Worm (Caenorhabditis elegans) whole organism, L4 larva: Measurements from ENCODE around the gene B0212.3.

Source experiments
- D1046.2 ChIP-seq: fragments of 200-800 bp; sonication (Bioruptor generic); IDR thresholded peaks from 2 replicates; pipeline ENCODE4 v1.3.6; 2022; ENCODE audit warnings: missing genetic modification characterization, missing compliant biosample characterization
- F44E2.7 ChIP-seq: fragments of 200-800 bp; sonication (Bioruptor generic); IDR thresholded peaks from 2 replicates; pipeline ENCODE4 v2.1.2; 2022; ENCODE audit warnings: missing genetic modification characterization, missing compliant biosample characterization
- Y5F2A.4 ChIP-seq: fragments of 200-800 bp; sonication (Bioruptor generic); optimal IDR thresholded peaks from 2 replicates; lab custom pipeline; 2018; ENCODE audit warnings: mild to moderate bottlenecking, missing genetic modification characterization, missing compliant biosample characterization
- ZK337.2 ChIP-seq: fragments of 200-800 bp; sonication (Bioruptor generic); IDR thresholded peaks from 2 replicates; pipeline ENCODE4 v1.3.6; 2022; ENCODE audit warnings: missing genetic modification reagents, missing genetic modification characterization, missing compliant biosample characterization
- aha-1 ChIP-seq: fragments of 150-350 bp; peaks from one replicate; lab custom pipeline; 2014; ENCODE audit warnings: missing biosample characterization, missing genetic modification characterization
- ama-1 ChIP-seq: fragments of 150-350 bp; optimal IDR thresholded peaks from 2 replicates; lab custom pipeline; 2014; ENCODE audit warnings: inconsistent platforms, mixed read lengths
- arid-1 ChIP-seq: fragments of 200-800 bp; sonication (Bioruptor generic); conservative IDR thresholded peaks from 2 replicates; pipeline ENCODE4 v1.3.6; 2022; ENCODE audit warnings: missing genetic modification reagents, missing genetic modification characterization, missing compliant biosample characterization
- ceh-28 ChIP-seq: fragments of 150-350 bp; optimal IDR thresholded peaks from 2 replicates; lab custom pipeline; 2014; ENCODE audit warnings: missing biosample characterization, missing genetic modification reagents, missing genetic modification characterization
- ceh-44 ChIP-seq: fragments of 200-800 bp; sonication (Bioruptor generic); IDR thresholded peaks from 2 replicates; pipeline ENCODE4 v1.3.6; 2022; ENCODE audit warnings: missing genetic modification reagents, missing genetic modification characterization, missing compliant biosample characterization
- ceh-82 ChIP-seq: sonication (generic microtip); optimal IDR thresholded peaks from 2 replicates; lab custom pipeline; 2017; ENCODE audit warnings: missing biosample characterization, missing genetic modification characterization
- ctbp-1 ChIP-seq: fragments of 200-800 bp; sonication (Bioruptor generic); IDR thresholded peaks from 2 replicates; pipeline ENCODE4 v1.3.6; 2022; ENCODE audit warnings: missing genetic modification reagents, missing genetic modification characterization, missing compliant biosample characterization
- daf-16 ChIP-seq, 3 experiments: sonication (generic microtip); optimal IDR thresholded peaks; 2 replicates each; lab custom pipeline; 2016 to 2017; ENCODE audit warnings: missing genetic modification characterization in 3 of 3, missing genetic modification reagents in 3 of 3, mild to moderate bottlenecking in 2 of 3, missing compliant biosample characterization in 2 of 3, missing biosample characterization in 1 of 3, moderate library complexity in 1 of 3
- dmd-8 ChIP-seq: fragments of 200-800 bp; sonication (Bioruptor generic); IDR thresholded peaks from 2 replicates; pipeline ENCODE4 v1.3.6; 2022; ENCODE audit warnings: missing genetic modification characterization, missing compliant biosample characterization
- hlh-11 ChIP-seq: fragments of 200-800 bp; sonication (Bioruptor generic); optimal IDR thresholded peaks from 2 replicates; lab custom pipeline; 2018; ENCODE audit warnings: mild to moderate bottlenecking, missing genetic modification characterization, missing compliant biosample characterization
- hlh-30 ChIP-seq: sonication (generic microtip); optimal IDR thresholded peaks from 2 replicates; lab custom pipeline; 2017; ENCODE audit warnings: antibody characterized with exemption, mild to moderate bottlenecking, missing genetic modification characterization, missing compliant biosample characterization; ENCODE audit not compliant: insufficient read depth
- lim-7 ChIP-seq: fragments of 200-800 bp; sonication (Bioruptor generic); IDR thresholded peaks from 2 replicates; pipeline ENCODE4 v1.3.6; 2022; ENCODE audit warnings: missing genetic modification characterization, missing compliant biosample characterization
- lin-1 ChIP-seq: fragments of 200-800 bp; sonication (Bioruptor generic); IDR thresholded peaks from 2 replicates; pipeline ENCODE4 v1.3.6; 2022; ENCODE audit warnings: missing genetic modification reagents, missing genetic modification characterization, missing compliant biosample characterization
- lin-29 ChIP-seq: fragments of 200-800 bp; sonication (Bioruptor generic); IDR thresholded peaks from 2 replicates; pipeline ENCODE4 v1.3.6; 2022; ENCODE audit warnings: missing genetic modification reagents, missing genetic modification characterization, missing compliant biosample characterization
- lin-39 ChIP-seq: fragments of 150-350 bp; optimal IDR thresholded peaks from 2 replicates; lab custom pipeline; 2014; ENCODE audit warnings: missing biosample characterization, missing genetic modification reagents, missing genetic modification characterization
- lir-3 ChIP-seq: sonication (generic microtip); optimal IDR thresholded peaks from 2 replicates; lab custom pipeline; 2016; ENCODE audit warnings: mild to moderate bottlenecking, missing genetic modification characterization, missing compliant biosample characterization
- lsy-2 ChIP-seq, 2 experiments: fragments of 150-350 bp in 1 of 2; sonication (generic microtip) in 1 of 2; optimal IDR thresholded peaks; 2 replicates each; lab custom pipeline; 2014 to 2017; ENCODE audit warnings: missing biosample characterization in 2 of 2, missing genetic modification characterization in 2 of 2
- mdl-1 ChIP-seq, 2 experiments: fragments of 150-350 bp in 1 of 2; sonication (generic microtip) in 1 of 2; optimal IDR thresholded peaks; 2 replicates each; lab custom pipeline; 2014 to 2017; ENCODE audit warnings: missing biosample characterization in 2 of 2, missing genetic modification characterization in 2 of 2
- mdt-29 ChIP-seq: fragments of 200-800 bp; sonication (Bioruptor generic); IDR thresholded peaks from 2 replicates; pipeline ENCODE4 v1.3.6; 2022; ENCODE audit warnings: missing genetic modification reagents, missing genetic modification characterization, missing compliant biosample characterization
- mep-1 ChIP-seq: fragments of 150-350 bp; sonication (generic microtip); optimal IDR thresholded peaks from 3 replicates; lab custom pipeline; 2014; ENCODE audit warnings: missing biosample characterization, missing genetic modification characterization
- mes-2 ChIP-seq: sonication (generic microtip); optimal IDR thresholded peaks from 2 replicates; lab custom pipeline; 2016; ENCODE audit warnings: missing genotype, mild to moderate bottlenecking, missing genetic modification characterization, missing compliant biosample characterization; ENCODE audit not compliant: poor library complexity, severe bottlenecking
- mxl-2 ChIP-seq: fragments of 200-800 bp; sonication (Bioruptor generic); conservative IDR thresholded peaks from 2 replicates; pipeline ENCODE4 v1.3.6; 2022; ENCODE audit warnings: missing genetic modification reagents, missing genetic modification characterization, missing compliant biosample characterization
- mxl-3 ChIP-seq: fragments of 200-800 bp; sonication (Bioruptor generic); optimal IDR thresholded peaks from 2 replicates; lab custom pipeline; 2018; ENCODE audit warnings: mild to moderate bottlenecking, missing genetic modification characterization, missing compliant biosample characterization
- nhr-10 ChIP-seq: fragments of 150-350 bp; optimal IDR thresholded peaks from 2 replicates; lab custom pipeline; 2014; ENCODE audit warnings: missing biosample characterization, missing genetic modification characterization
- nhr-11 ChIP-seq: fragments of 150-350 bp; optimal IDR thresholded peaks from 2 replicates; lab custom pipeline; 2014; ENCODE audit warnings: missing biosample characterization, missing genetic modification characterization
- nhr-25 ChIP-seq: sonication (generic microtip); optimal IDR thresholded peaks from 2 replicates; lab custom pipeline; 2017; ENCODE audit warnings: missing genetic modification characterization, mild to moderate bottlenecking, missing compliant biosample characterization, antibody characterized with exemption, moderate library complexity, borderline replicate concordance; ENCODE audit not compliant: insufficient read depth
- nhr-41 ChIP-seq: fragments of 200-800 bp; sonication (Bioruptor generic); IDR thresholded peaks from 2 replicates; pipeline ENCODE4 v1.3.6; 2022; ENCODE audit warnings: missing genetic modification reagents, missing genetic modification characterization, missing compliant biosample characterization
- pha-4 ChIP-seq, 2 experiments: fragments of 150-350 bp in 1 of 2; fragments of 200-800 bp in 1 of 2; sonication (Bioruptor generic) in 1 of 2; IDR thresholded peaks in 1 of 2; optimal IDR thresholded peaks in 1 of 2; 2 replicates each; pipeline versions ENCODE4 v1.3.6 to Lab custom; 2014 to 2022; ENCODE audit warnings: missing genetic modification characterization in 2 of 2, missing genetic modification reagents in 2 of 2, missing biosample characterization in 1 of 2, missing compliant biosample characterization in 1 of 2
- php-3 ChIP-seq: fragments of 200-800 bp; sonication (Bioruptor generic); IDR thresholded peaks from 2 replicates; pipeline ENCODE4 v1.3.6; 2022; ENCODE audit warnings: missing genetic modification reagents, missing genetic modification characterization, missing compliant biosample characterization
- rbr-2 ChIP-seq: sonication (generic microtip); optimal IDR thresholded peaks from 2 replicates; lab custom pipeline; 2016; ENCODE audit warnings: missing genotype, missing genetic modification characterization, missing compliant biosample characterization
- saeg-2 ChIP-seq: fragments of 200-800 bp; sonication (Bioruptor generic); IDR thresholded peaks from 2 replicates; pipeline ENCODE4 v1.3.6; 2022; ENCODE audit warnings: missing genetic modification reagents, missing genetic modification characterization, missing compliant biosample characterization
- sdz-12 ChIP-seq: fragments of 200-800 bp; sonication (Bioruptor generic); optimal IDR thresholded peaks from 2 replicates; lab custom pipeline; 2018; ENCODE audit warnings: mild to moderate bottlenecking, missing genetic modification characterization, missing compliant biosample characterization
- skn-1 ChIP-seq: fragments of 150-350 bp; optimal IDR thresholded peaks from 2 replicates; lab custom pipeline; 2014; ENCODE audit warnings: missing biosample characterization, missing genetic modification characterization
- unc-130 ChIP-seq: sonication (generic microtip); optimal IDR thresholded peaks from 2 replicates; lab custom pipeline; 2016; ENCODE audit warnings: missing genetic modification reagents, missing genetic modification characterization, missing compliant biosample characterization
- unc-39 ChIP-seq: sonication (generic microtip); optimal IDR thresholded peaks from 2 replicates; lab custom pipeline; 2017; ENCODE audit warnings: missing biosample characterization, missing genetic modification characterization
- unc-62 ChIP-seq, 3 experiments: fragments of 150-350 bp in 1 of 3; sonication (generic microtip); optimal IDR thresholded peaks in 2 of 3; peaks in 1 of 3; 1 replicate in 1 of 3; 2 replicates in 2 of 3; lab custom pipeline; 2014 to 2017; ENCODE audit warnings: missing biosample characterization in 3 of 3, missing genetic modification characterization in 3 of 3, missing genetic modification reagents in 3 of 3, missing genotype in 1 of 3
- vab-7 ChIP-seq: fragments of 200-800 bp; sonication (Bioruptor generic); IDR thresholded peaks from 2 replicates; pipeline ENCODE4 v1.3.6; 2022; ENCODE audit warnings: missing genetic modification reagents, missing genetic modification characterization, missing compliant biosample characterization
- zag-1 ChIP-seq: fragments of 150-350 bp; optimal IDR thresholded peaks from 2 replicates; lab custom pipeline; 2014; ENCODE audit warnings: missing biosample characterization, missing genetic modification characterization
- zfp-3 ChIP-seq: fragments of 200-800 bp; sonication (Bioruptor generic); conservative IDR thresholded peaks from 2 replicates; pipeline ENCODE4 v1.3.6; 2022; ENCODE audit warnings: missing genetic modification reagents, missing genetic modification characterization, missing compliant biosample characterization
- zip-11 ChIP-seq: fragments of 200-800 bp; sonication (Bioruptor generic); IDR thresholded peaks from 2 replicates; pipeline ENCODE4 v1.3.6; 2022; ENCODE audit warnings: missing genetic modification characterization, missing compliant biosample characterization
- zip-2 ChIP-seq: fragments of 150-350 bp; optimal IDR thresholded peaks from 2 replicates; lab custom pipeline; 2014; ENCODE audit warnings: missing biosample characterization, missing genetic modification characterization
- ztf-11 ChIP-seq: fragments of 150-350 bp; optimal IDR thresholded peaks from 2 replicates; lab custom pipeline; 2014; ENCODE audit warnings: missing biosample characterization, missing genetic modification characterization
- ztf-7 ChIP-seq: fragments of 150-350 bp; optimal IDR thresholded peaks from 2 replicates; lab custom pipeline; 2014; ENCODE audit warnings: missing biosample characterization, missing genetic modification characterization

Gene B0212.3

DNA sequence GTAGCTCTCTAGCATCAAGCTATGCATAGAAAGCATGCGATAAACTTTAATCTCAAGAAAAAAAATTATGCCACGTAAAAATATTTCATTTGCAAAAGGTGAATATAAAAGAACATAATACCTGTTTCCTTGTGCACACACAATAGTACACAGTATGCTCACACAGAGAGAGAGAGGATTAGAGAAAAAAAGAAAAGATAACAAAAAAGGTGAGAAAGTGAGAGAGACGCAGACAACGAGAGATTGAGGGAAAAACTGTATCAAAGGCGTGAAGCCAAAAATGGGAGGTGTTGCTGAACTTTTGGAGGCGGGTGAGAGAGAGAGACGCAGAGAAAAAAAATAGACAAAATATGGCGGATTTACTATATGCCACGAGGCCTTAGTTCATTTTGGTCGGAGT is 8.3 kb downstream of the B0212.3 start (continued):
- no peak for TF ChIP-seq lin-29 (GFP tag; lab: Robert Waterston, UW)
- TF ChIP-seq lir-3 = no peak
- no peak for TF ChIP-seq php-3
- no peak for TF ChIP-seq mdl-1 (tag; optimal IDR thresholded peaks at IDR 0.05; lab: Kevin White, UChicago)
- no peak for TF ChIP-seq zip-11 (GFP tag; lab: Robert Waterston, UW)
- TF ChIP-seq F44E2.7 (GFP tag; lab: Robert Waterston, UW) = no peak
- TF ChIP-seq mxl-3 = no peak
- TF ChIP-seq hlh-30 = peak; percentile 26
- TF ChIP-seq mxl-2 (GFP tag; lab: Robert Waterston, UW) = no peak
- TF ChIP-seq D1046.2 (GFP tag; lab: Robert Waterston, UW) = no peak
- TF ChIP-seq, all 104 proteins: peak for 17

ce11 chrIV:3551777-3552462 is 11.9 kb downstream of the B0212.3 start:
- TF ChIP-seq mdl-1 (tag; optimal IDR thresholded peaks at IDR 0.05; lab: Kevin White, UChicago) = peak in 1 of 2 experiments; percentile 11
- no peak for TF ChIP-seq ztf-11 (tag; lab: Kevin White, UChicago)
- peak in 1 of 2 experiments; percentile 87 for TF ChIP-seq unc-62 (GFP tag; optimal IDR thresholded peaks at IDR 0.05 in 1 of 2; lab: Kevin White, UChicago)
- no peak for TF ChIP-seq unc-62 (tag; optimal IDR thresholded peaks at IDR 0.05; lab: Kevin White, UChicago)
- TF ChIP-seq zip-2 (tag; lab: Kevin White, UChicago) = peak; percentile 24
- TF ChIP-seq ctbp-1 (GFP tag; lab: Robert Waterston, UW) = peak; percentile 86
- no peak for TF ChIP-seq ZK337.2 (GFP tag; lab: Robert Waterston, UW)
- peak; percentile 90 for TF ChIP-seq lim-7 (GFP tag; lab: Robert Waterston, UW)
- 0 out of 2 replicates have a peak, but pooled peaks have one; percentile 48 for TF ChIP-seq zfp-3
- peak; percentile 13 for TF ChIP-seq mxl-3
- peak; percentile 83 for TF ChIP-seq mes-2
- peak; percentile 89 for TF ChIP-seq pha-4 (GFP tag; IDR thresholded peaks at IDR 0.05; lab: Robert Waterston, UW)
- TF ChIP-seq pha-4 (tag; optimal IDR thresholded peaks at IDR 0.05; lab: Kevin White, UChicago) = no peak
- peak; percentile 26 for TF ChIP-seq unc-130 (GFP tag; lab: Kevin White, UChicago)
- TF ChIP-seq nhr-11 (tag; lab: Kevin White, UChicago) = no peak
- no peak for TF ChIP-seq unc-39 (tag; lab: Kevin White, UChicago)
- TF ChIP-seq Y5F2A.4 (GFP tag; lab: Kevin White, UChicago) = peak; percentile 30
- TF ChIP-seq ceh-44 = peak; percentile 73; the same call in 1 of the 2 replicates
- TF ChIP-seq aha-1 = peak; percentile 70
- TF ChIP-seq rbr-2 (tag; lab: Kevin White, UChicago) = peak; percentile 76
- peak; percentile 70; the same call in 1 of the 2 replicates for TF ChIP-seq nhr-41
- TF ChIP-seq nhr-25 (tag; lab: Kevin White, UChicago) = no peak
- peak; percentile 68 for TF ChIP-seq arid-1 (GFP tag; lab: Robert Waterston, UW)
- peak; percentile 23 for TF ChIP-seq sdz-12 (GFP tag; lab: Kevin White, UChicago)
- no peak for TF ChIP-seq ztf-7 (tag; lab: Kevin White, UChicago)
- no peak for TF ChIP-seq ceh-82
- no peak for TF ChIP-seq mep-1 (tag; lab: Kevin White, UChicago)
- no peak for TF ChIP-seq skn-1 (tag; lab: Kevin White, UChicago)
- no peak for TF ChIP-seq zag-1 (tag; lab: Kevin White, UChicago)
- peak; percentile 72 for TF ChIP-seq hlh-11 (tag; lab: Kevin White, UChicago)
- no peak; the same call in 1 of the 2 replicates for TF ChIP-seq mdt-29 (GFP tag; lab: Robert Waterston, UW)
- TF ChIP-seq lin-39 = no peak
- no peak for TF ChIP-seq ama-1 (lab: Kevin White, UChicago)
- peak; percentile 2 to 67 for TF ChIP-seq daf-16 (GFP tag; optimal IDR thresholded peaks at IDR 0.05; lab: Kevin White, UChicago)
- peak; percentile 41 for TF ChIP-seq daf-16 (tag; optimal IDR thresholded peaks at IDR 0.05; lab: Kevin White, UChicago)
- no peak for TF ChIP-seq lsy-2 (tag; optimal IDR thresholded peaks at IDR 0.05; lab: Kevin White, UChicago)
- TF ChIP-seq dmd-8 (GFP tag; lab: Robert Waterston, UW) = peak; percentile 84
- TF ChIP-seq ceh-28 (tag; lab: Kevin White, UChicago) = no peak
- TF ChIP-seq lin-1 (GFP tag; lab: Robert Waterston, UW) = peak; percentile 30; the same call in 1 of the 2 replicates
- no peak for TF ChIP-seq nhr-10 (tag; lab: Kevin White, UChicago)
- TF ChIP-seq saeg-2 (GFP tag; lab: Robert Waterston, UW) = peak; percentile 51; the same call in 1 of the 2 replicates
- TF ChIP-seq vab-7 = peak; percentile 76
